Fruit fly (Drosophila melanogaster): Measurements from ENCODE around the gene CG13101.

The CG13101 gene

DNA sequence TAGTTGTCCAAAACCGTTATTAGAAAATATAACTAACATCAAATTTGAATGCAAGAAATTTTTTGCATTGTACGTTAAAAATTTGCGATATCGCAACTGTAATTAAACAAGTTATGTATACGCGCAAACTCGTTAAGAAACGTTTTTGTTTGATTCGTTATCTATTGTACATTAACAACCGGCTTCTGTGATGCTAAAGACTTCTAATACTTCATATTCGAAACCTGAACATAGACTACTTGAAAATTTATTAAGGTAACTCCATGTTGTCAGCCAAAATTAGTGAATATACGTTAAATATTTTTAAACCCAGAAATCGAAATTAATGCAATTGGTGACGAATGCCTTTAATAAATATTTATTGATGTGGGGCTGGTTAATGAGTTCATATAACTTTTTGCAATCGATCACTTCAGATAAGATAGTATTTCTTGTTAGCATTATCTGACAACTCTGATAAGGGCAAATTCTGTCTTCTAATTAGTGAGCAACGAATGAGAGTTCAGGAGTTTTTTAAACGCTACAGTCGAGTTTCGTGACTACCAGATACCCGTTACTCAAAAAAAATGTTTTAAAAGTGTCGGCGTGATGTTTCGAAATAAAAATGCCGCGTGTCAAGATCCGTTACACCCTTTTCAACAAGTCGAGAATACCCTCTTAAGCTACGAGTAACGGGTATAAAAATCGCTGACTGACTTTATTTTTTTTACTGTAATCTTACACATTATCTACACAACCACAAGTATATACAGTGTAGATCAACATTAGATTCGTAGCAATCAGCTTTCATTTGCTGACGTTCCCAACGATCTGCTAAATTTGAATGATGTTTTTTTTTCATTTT is 32.3 kb downstream of the CG13101 start (continued):
- TF ChIP-seq abd-A (tag; optimal IDR thresholded peaks at IDR 0.05) (no peak), Aef1 (GFP tag; IDR thresholded peaks at IDR 0.05) (peak; percentile 44; the same call in 2 of the 3 replicates), CG5180 (GFP tag; optimal IDR thresholded peaks at IDR 0.05) (peak; percentile 5), ci (GFP tag; IDR thresholded peaks at IDR 0.05) (peak; percentile 68), dysf (GFP tag; IDR thresholded peaks at IDR 0.05) (no peak), CG8944 (GFP tag; optimal IDR thresholded peaks at IDR 0.05) (peak; percentile 33), CG16863 (GFP tag; optimal IDR thresholded peaks at IDR 0.05) (peak; percentile 6), Atf-2 (GFP tag; optimal IDR thresholded peaks at IDR 0.05) (no peak), CG3065 (GFP tag; optimal IDR thresholded peaks at IDR 0.05) (peak; percentile 30), CG7556 (GFP tag; optimal IDR thresholded peaks at IDR 0.05) (no peak), CG13296 (GFP tag; optimal IDR thresholded peaks at IDR 0.05) (peak; percentile 7), scrt (GFP tag; optimal IDR thresholded peaks at IDR 0.05) (no peak), CG31388 (GFP tag; optimal IDR thresholded peaks at IDR 0.05) (no peak), vnd (GFP tag; IDR thresholded peaks at IDR 0.05; ENCODE audit: partially characterized antibody) (peak; percentile 59; the same call in 1 of the 3 replicates), ham (GFP tag; IDR thresholded peaks at IDR 0.05) (no peak), otp (GFP tag; IDR thresholded peaks at IDR 0.05) (peak; percentile 38; the same call in 1 of the 3 replicates), hkb (optimal IDR thresholded peaks at IDR 0.05) (no peak), hkb (GFP tag; IDR thresholded peaks at IDR 0.05) (peak; percentile 66), MESR4 (GFP tag; optimal IDR thresholded peaks at IDR 0.05) (no peak), Mad (GFP tag; optimal IDR thresholded peaks at IDR 0.05) (peak; percentile 1), ind (GFP tag; optimal IDR thresholded peaks at IDR 0.05) (peak; percentile 35), CG3407 (GFP tag; optimal IDR thresholded peaks at IDR 0.05) (no peak), CG7963 (GFP tag; IDR thresholded peaks at IDR 0.05; ENCODE audit: partially characterized antibody) (0 out of 3 replicates have a peak, but pooled peaks have one; percentile 18), D19B (GFP tag; optimal IDR thresholded peaks at IDR 0.05) (peak; percentile 89)

DNA sequence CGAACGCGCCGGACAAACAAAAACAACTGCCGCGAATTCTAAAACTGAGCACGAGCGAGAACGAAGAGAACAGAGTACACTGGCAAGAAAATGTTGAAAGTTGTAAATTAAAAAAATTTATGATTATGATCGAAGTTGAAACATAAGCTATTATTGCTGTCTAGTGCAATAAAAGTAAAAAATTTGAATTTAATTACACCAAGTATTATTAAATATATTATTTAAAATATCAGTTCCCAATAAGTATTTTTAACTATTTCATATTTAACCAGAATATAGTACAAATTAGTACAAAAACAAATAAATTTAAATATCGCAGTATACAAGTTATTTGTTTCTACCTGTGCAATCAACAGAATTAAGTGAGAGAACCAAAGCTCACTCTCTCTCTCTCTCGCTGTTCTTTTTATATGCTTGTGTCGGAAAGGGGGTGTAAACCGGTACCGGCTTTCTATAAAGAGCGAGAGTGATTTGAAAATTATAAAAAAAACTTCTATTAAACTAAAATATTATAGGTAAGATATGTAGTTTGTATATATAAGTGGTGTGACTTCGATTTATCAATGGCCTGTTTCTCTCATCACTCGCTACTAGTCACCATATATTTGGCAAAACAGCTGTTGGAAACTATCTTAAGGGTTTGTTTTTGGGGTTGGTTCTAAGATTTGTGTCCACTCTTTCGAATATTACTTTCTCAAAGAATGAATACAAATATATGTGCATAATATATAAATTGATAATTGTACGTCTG is 33.3 kb downstream of the CG13101 start, which contains the start of gene C1GalTA:
Gene C1GalTA (minus strand): TSS at position 33 of the 751 bp plus-strand sequence.
- peak; percentile 97 for TF ChIP-seq E2f1 (GFP tag; IDR thresholded peaks at IDR 0.05)
- TF ChIP-seq CG11696 (GFP tag; IDR thresholded peaks at IDR 0.05): peak; percentile 90
- peak; percentile 98 for TF ChIP-seq CG1233 (GFP tag; optimal IDR thresholded peaks at IDR 0.05)
- TF ChIP-seq CG2202 (tag; optimal IDR thresholded peaks at IDR 0.05): peak; percentile 97
- TF ChIP-seq Fer2 (tag; optimal IDR thresholded peaks at IDR 0.05): peak; percentile 95
- peak; percentile 94 for TF ChIP-seq HLH3B (GFP tag; IDR thresholded peaks at IDR 0.05)
- TF ChIP-seq CG4424 (GFP tag; optimal IDR thresholded peaks at IDR 0.05): peak; percentile 96
- peak; percentile 94 for TF ChIP-seq Ets65A (GFP tag)
- peak; percentile 78 for TF ChIP-seq lilli (GFP tag; optimal IDR thresholded peaks at IDR 0.05)
- no peak for TF ChIP-seq unc-4 (GFP tag; IDR thresholded peaks at IDR 0.05; ENCODE audit: partially characterized antibody)
- peak; percentile 11 for TF ChIP-seq MESR4 (GFP tag; optimal IDR thresholded peaks at IDR 0.05)
- TF ChIP-seq CG1603 (tag; optimal IDR thresholded peaks at IDR 0.05): peak; percentile 6
- TF ChIP-seq NFAT (GFP tag; IDR thresholded peaks at IDR 0.05): no peak; the same call in 1 of the 2 replicates
- peak; percentile 90 for TF ChIP-seq CG10462 (GFP tag; optimal IDR thresholded peaks at IDR 0.05)
- TF ChIP-seq CG11456 (GFP tag; IDR thresholded peaks at IDR 0.05): no peak; the same call in 2 of the 3 replicates
- TF ChIP-seq Blimp-1 (GFP tag; optimal IDR thresholded peaks at IDR 0.05): peak; percentile 98
- no peak for TF ChIP-seq Lim3 (GFP tag; IDR thresholded peaks at IDR 0.05)
- peak; percentile 96 for TF ChIP-seq ATbp (GFP tag; optimal IDR thresholded peaks at IDR 0.05)
- TF ChIP-seq CG17829 (tag; optimal IDR thresholded peaks at IDR 0.05): peak; percentile 100
- peak; percentile 37 for TF ChIP-seq slp2 (GFP tag; optimal IDR thresholded peaks at IDR 0.05)
- peak; percentile 98 for TF ChIP-seq tap (tag; optimal IDR thresholded peaks at IDR 0.05)
- peak; percentile 76 for TF ChIP-seq Dad (GFP tag; optimal IDR thresholded peaks at IDR 0.05)
- TF ChIP-seq z (GFP tag; IDR thresholded peaks at IDR 0.05): no peak
- TF ChIP-seq HLH4C (GFP tag; IDR thresholded peaks at IDR 0.05; ENCODE audit: partially characterized antibody): no peak
- peak; percentile 96 for TF ChIP-seq Six4 (GFP tag; optimal IDR thresholded peaks at IDR 0.05)
